Fruit fly (Drosophila melanogaster) whole organism: Measurements from ENCODE around the gene Lasp.

Experiments
- CG8478 ChIP-seq: fragments of >200 bp; optimal IDR thresholded peaks from 2 replicates; lab custom pipeline; 2018; ENCODE audit warnings: inconsistent platforms
- pan ChIP-seq: fragments of >200 bp; optimal IDR thresholded peaks from 2 replicates; lab custom pipeline; 2017
- psq ChIP-seq: fragments of >200 bp; optimal IDR thresholded peaks from 2 replicates; lab custom pipeline; 2017

dm6 chr3L:16659959-16660870 lies 51.3 kb downstream of the Lasp start:
- TF ChIP-seq pan (no peak), psq (lab: Kevin White, UChicago) (no peak), CG8478 (no peak)
